Worm (Caenorhabditis elegans): ENCODE measurements around the gene plk-1.

DNA sequence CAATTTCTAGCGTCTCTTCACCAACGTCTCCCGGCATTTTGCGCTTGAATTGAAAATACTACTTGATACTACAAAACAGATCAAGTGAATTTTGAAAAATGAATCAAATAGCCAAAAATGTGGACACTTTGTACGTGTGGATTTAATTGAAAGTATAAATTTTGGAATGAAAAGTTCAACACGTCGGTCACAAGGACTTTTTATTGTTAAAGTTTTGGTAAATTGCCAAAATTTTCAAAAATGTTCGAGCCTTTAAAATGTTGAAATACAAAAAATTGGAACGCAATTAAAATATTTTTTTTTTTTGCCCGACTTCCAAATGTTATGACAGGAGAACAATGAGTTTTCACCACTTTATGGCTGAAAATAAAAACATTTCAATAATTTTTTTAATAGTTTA lies 3.0 kb upstream of the plk-1 start, which contains the start of gene K06H7.8:
- no peak for TF ChIP-seq tag-97 (GFP tag; IDR thresholded peaks at IDR 0.05)
- no peak for TF ChIP-seq Y75B8A.6 (GFP tag; IDR thresholded peaks at IDR 0.05)
- no peak for TF ChIP-seq daf-12 (tag; optimal IDR thresholded peaks at IDR 0.05)
- no peak for TF ChIP-seq aha-1 (tag)
- no peak for TF ChIP-seq R02D3.7 (tag; optimal IDR thresholded peaks at IDR 0.05)
- no peak for TF ChIP-seq ceh-82 (tag; optimal IDR thresholded peaks at IDR 0.05)
- no peak for TF ChIP-seq zfp-3 (GFP tag; conservative IDR thresholded peaks at IDR 0.05)
- TF ChIP-seq F37D6.2 (tag; optimal IDR thresholded peaks at IDR 0.05), result no peak
- no peak for TF ChIP-seq ZK546.5 (tag; optimal IDR thresholded peaks at IDR 0.05)
- no peak for TF ChIP-seq T20F7.1 (GFP tag; optimal IDR thresholded peaks at IDR 0.05)

All from whole organism, L4 larva.